Worm (Caenorhabditis elegans): ENCODE results near the gene T05G5.1.

DNA sequence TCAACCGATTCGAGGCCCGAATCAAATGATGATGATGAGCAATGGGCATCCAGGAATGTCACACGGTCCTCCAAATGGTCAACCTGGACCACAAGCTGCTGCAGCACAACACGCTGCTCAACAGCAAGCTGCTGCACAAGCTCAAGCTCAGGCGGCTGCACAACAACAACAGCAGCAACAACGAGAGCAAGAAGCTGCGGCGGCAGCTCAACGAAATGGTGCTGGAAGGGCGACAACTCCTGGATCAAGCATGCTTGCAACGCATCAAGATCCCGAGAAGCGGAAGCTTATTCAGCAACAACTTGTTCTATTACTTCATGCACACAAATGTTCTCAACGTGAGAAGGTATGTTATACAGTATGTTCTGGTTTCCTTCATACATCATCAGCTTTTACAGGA lies 24.9 kb upstream of the T05G5.1 start:
- TF ChIP-seq W03F9.2 (tag; optimal IDR thresholded peaks at IDR 0.05) (no peak), him-1 (tag; optimal IDR thresholded peaks at IDR 0.05) (no peak), dao-5 (tag; optimal IDR thresholded peaks at IDR 0.05) (no peak)
